Worm (Caenorhabditis elegans) whole organism, early embryonic: ENCODE results near the gene F35E12.2.

ENCODE experiments used
- B0310.2 ChIP-seq: sonication (generic microtip); optimal IDR thresholded peaks from 2 replicates; lab custom pipeline; 2016; ENCODE audit warnings: mild to moderate bottlenecking, missing genetic modification characterization, missing compliant biosample characterization
- F13C5.2 ChIP-seq: sonication (generic microtip); optimal IDR thresholded peaks from 2 replicates; lab custom pipeline; 2017; ENCODE audit warnings: mild to moderate bottlenecking, missing genetic modification characterization, inconsistent platforms, missing compliant biosample characterization
- aly-1 ChIP-seq: sonication (generic microtip); optimal IDR thresholded peaks from 2 replicates; lab custom pipeline; 2016; ENCODE audit warnings: missing genetic modification characterization, missing compliant biosample characterization
- ama-1 ChIP-seq: fragments of 150-350 bp; optimal IDR thresholded peaks from 2 replicates; lab custom pipeline; 2014
- ceh-13 ChIP-seq: fragments of 200-800 bp; sonication (Bioruptor generic); optimal IDR thresholded peaks from 2 replicates; lab custom pipeline; 2018; ENCODE audit warnings: mild to moderate bottlenecking, missing genetic modification characterization, missing compliant biosample characterization
- ceh-36 ChIP-seq: sonication (generic microtip); optimal IDR thresholded peaks from 2 replicates; lab custom pipeline; 2016; ENCODE audit warnings: missing genetic modification characterization, inconsistent platforms, missing compliant biosample characterization
- ets-7 ChIP-seq: sonication (generic microtip); optimal IDR thresholded peaks from 2 replicates; lab custom pipeline; 2016; ENCODE audit warnings: missing genotype, missing genetic modification characterization, missing compliant biosample characterization
- flt-1 ChIP-seq: fragments of 200-800 bp; sonication (Bioruptor generic); IDR thresholded peaks from 2 replicates; pipeline ENCODE4 v1.3.6; 2022; ENCODE audit warnings: missing genetic modification characterization, missing compliant biosample characterization
- hmbx-1 ChIP-seq: sonication (generic microtip); optimal IDR thresholded peaks from 2 replicates; lab custom pipeline; 2016; ENCODE audit warnings: mild to moderate bottlenecking, missing genetic modification characterization, missing compliant biosample characterization
- hmg-4 ChIP-seq: fragments of 200-800 bp; sonication (Bioruptor generic); optimal IDR thresholded peaks from 2 replicates; lab custom pipeline; 2018; ENCODE audit warnings: mild to moderate bottlenecking, missing genetic modification characterization, missing compliant biosample characterization
- hnd-1 ChIP-seq: sonication (generic microtip); optimal IDR thresholded peaks from 2 replicates; lab custom pipeline; 2016; ENCODE audit warnings: missing genetic modification characterization, missing compliant biosample characterization
- pes-1 ChIP-seq: fragments of 200-800 bp; sonication (Bioruptor generic); IDR thresholded peaks from 2 replicates; pipeline ENCODE4 v1.3.6; 2022; ENCODE audit warnings: missing genetic modification reagents, missing genetic modification characterization, missing compliant biosample characterization
- scrt-1 ChIP-seq: fragments of 200-800 bp; sonication (Bioruptor generic); IDR thresholded peaks from 2 replicates; pipeline ENCODE4 v1.3.6; 2022; ENCODE audit warnings: missing genetic modification characterization, missing compliant biosample characterization
- sea-1 ChIP-seq: fragments of 200-800 bp; sonication (Bioruptor generic); conservative IDR thresholded peaks from 2 replicates; pipeline ENCODE4 v1.3.6; 2022; ENCODE audit warnings: missing genetic modification characterization, missing compliant biosample characterization
- tbx-11 ChIP-seq: fragments of 200-800 bp; sonication (Bioruptor generic); IDR thresholded peaks from 2 replicates; pipeline ENCODE4 v1.3.6; 2022; ENCODE audit warnings: missing genetic modification characterization, missing compliant biosample characterization
- tbx-37 ChIP-seq: fragments of 200-800 bp; sonication (Bioruptor generic); conservative IDR thresholded peaks from 2 replicates; pipeline ENCODE4 v1.3.6; 2022; ENCODE audit warnings: missing genetic modification reagents, missing genetic modification characterization, missing compliant biosample characterization
- tra-4 ChIP-seq: sonication (generic microtip); optimal IDR thresholded peaks from 2 replicates; lab custom pipeline; 2017; ENCODE audit warnings: missing genetic modification characterization, missing compliant biosample characterization

Gene F35E12.2

ce11 chrV:13690276-13690675 lies 34.4 kb downstream of the F35E12.2 start:
- TF ChIP-seq tra-4 (tag; lab: Kevin White, UChicago) (no peak), ceh-13 (no peak), sea-1 (GFP tag; lab: Robert Waterston, UW) (no peak), hmbx-1 (no peak), B0310.2 (tag; lab: Kevin White, UChicago) (no peak), F13C5.2 (tag; lab: Kevin White, UChicago) (no peak), ama-1 (lab: Kevin White, UChicago) (no peak), aly-1 (tag; lab: Kevin White, UChicago) (no peak), tbx-37 (GFP tag; lab: Robert Waterston, UW) (no peak), pes-1 (GFP tag; lab: Robert Waterston, UW) (no peak), tbx-11 (GFP tag; lab: Robert Waterston, UW) (no peak), hmg-4 (GFP tag; lab: Kevin White, UChicago) (no peak), ceh-36 (tag; lab: Kevin White, UChicago) (no peak), hnd-1 (tag; lab: Kevin White, UChicago) (no peak), ets-7 (no peak), scrt-1 (no peak), flt-1 (no peak)

ce11 chrV:13689592-13689991 lies 35.1 kb downstream of the F35E12.2 start, which contains the start of gene T01D3.1:
Gene T01D3.1, plus strand, starts transcription at chrV:13689892.
- no peak for TF ChIP-seq ets-7
- TF ChIP-seq F13C5.2 (tag; lab: Kevin White, UChicago) = no peak
- no peak for TF ChIP-seq ceh-13
- no peak for TF ChIP-seq hnd-1 (tag; lab: Kevin White, UChicago)
- TF ChIP-seq tra-4 (tag; lab: Kevin White, UChicago) = no peak
- no peak for TF ChIP-seq aly-1 (tag; lab: Kevin White, UChicago)
- TF ChIP-seq tbx-11 (GFP tag; lab: Robert Waterston, UW) = no peak
- no peak for TF ChIP-seq ama-1 (lab: Kevin White, UChicago)
- no peak for TF ChIP-seq B0310.2 (tag; lab: Kevin White, UChicago)
- no peak for TF ChIP-seq tbx-37 (GFP tag; lab: Robert Waterston, UW)
- TF ChIP-seq scrt-1 = no peak
- no peak for TF ChIP-seq hmbx-1
- TF ChIP-seq pes-1 (GFP tag; lab: Robert Waterston, UW) = no peak
- no peak for TF ChIP-seq sea-1 (GFP tag; lab: Robert Waterston, UW)
- TF ChIP-seq flt-1 = no peak
- TF ChIP-seq ceh-36 (tag; lab: Kevin White, UChicago) = no peak
- TF ChIP-seq hmg-4 (GFP tag; lab: Kevin White, UChicago) = no peak

- no peak for TF ChIP-seq pes-1 (GFP tag; lab: Robert Waterston, UW)
- no peak for TF ChIP-seq aly-1 (tag; lab: Kevin White, UChicago)
- no peak for TF ChIP-seq sea-1 (GFP tag; lab: Robert Waterston, UW)
- no peak for TF ChIP-seq scrt-1
- TF ChIP-seq hmbx-1 = no peak
- no peak for TF ChIP-seq tra-4 (tag; lab: Kevin White, UChicago)
- TF ChIP-seq F13C5.2 (tag; lab: Kevin White, UChicago) = no peak
- no peak for TF ChIP-seq hnd-1 (tag; lab: Kevin White, UChicago)
- TF ChIP-seq tbx-11 (GFP tag; lab: Robert Waterston, UW) = no peak
- TF ChIP-seq ceh-36 (tag; lab: Kevin White, UChicago) = no peak
- no peak for TF ChIP-seq ceh-13
- no peak for TF ChIP-seq ets-7
- no peak for TF ChIP-seq hmg-4 (GFP tag; lab: Kevin White, UChicago)
- no peak for TF ChIP-seq flt-1
- no peak for TF ChIP-seq ama-1 (lab: Kevin White, UChicago)
- no peak for TF ChIP-seq tbx-37 (GFP tag; lab: Robert Waterston, UW)
Observed at ce11 chrV:13687504-13687903, 37.2 kb downstream of the F35E12.2 start.

ce11 chrV:13686513-13686912 lies 38.2 kb downstream of the F35E12.2 start:
- TF ChIP-seq F13C5.2 (tag; lab: Kevin White, UChicago) (no peak), B0310.2 (tag; lab: Kevin White, UChicago) (no peak), hmg-4 (GFP tag; lab: Kevin White, UChicago) (no peak), scrt-1 (no peak), ceh-36 (tag; lab: Kevin White, UChicago) (no peak), sea-1 (GFP tag; lab: Robert Waterston, UW) (no peak), tbx-11 (GFP tag; lab: Robert Waterston, UW) (no peak), tra-4 (tag; lab: Kevin White, UChicago) (no peak), hmbx-1 (no peak), pes-1 (GFP tag; lab: Robert Waterston, UW) (no peak), hnd-1 (tag; lab: Kevin White, UChicago) (no peak)

ce11 chrV:13681445-13681844 lies 43.2 kb downstream of the F35E12.2 start:
- TF ChIP-seq pes-1 (GFP tag; lab: Robert Waterston, UW) = 0 out of 2 replicates have a peak, but pooled peaks have one; percentile 24
- no peak for TF ChIP-seq ets-7

ce11 chrV:13679859-13680258 lies 44.8 kb downstream of the F35E12.2 start:
- no peak for TF ChIP-seq hnd-1 (tag; lab: Kevin White, UChicago)
- no peak for TF ChIP-seq tbx-11 (GFP tag; lab: Robert Waterston, UW)
- no peak for TF ChIP-seq ets-7
- TF ChIP-seq ceh-13 = no peak
- TF ChIP-seq ama-1 (lab: Kevin White, UChicago) = no peak
- TF ChIP-seq ceh-36 (tag; lab: Kevin White, UChicago) = no peak
- no peak for TF ChIP-seq B0310.2 (tag; lab: Kevin White, UChicago)
- TF ChIP-seq F13C5.2 (tag; lab: Kevin White, UChicago) = no peak
- no peak for TF ChIP-seq hmbx-1
- no peak for TF ChIP-seq flt-1
- TF ChIP-seq pes-1 (GFP tag; lab: Robert Waterston, UW) = no peak
- no peak for TF ChIP-seq scrt-1
- no peak for TF ChIP-seq tbx-37 (GFP tag; lab: Robert Waterston, UW)
- no peak for TF ChIP-seq sea-1 (GFP tag; lab: Robert Waterston, UW)
- no peak for TF ChIP-seq aly-1 (tag; lab: Kevin White, UChicago)
- TF ChIP-seq tra-4 (tag; lab: Kevin White, UChicago) = no peak
- no peak for TF ChIP-seq hmg-4 (GFP tag; lab: Kevin White, UChicago)

- TF ChIP-seq tra-4 (tag; lab: Kevin White, UChicago) = no peak
- no peak for TF ChIP-seq hmbx-1
- TF ChIP-seq ets-7 = no peak
- TF ChIP-seq ceh-36 (tag; lab: Kevin White, UChicago) = no peak
- TF ChIP-seq sea-1 (GFP tag; lab: Robert Waterston, UW) = no peak
- TF ChIP-seq pes-1 (GFP tag; lab: Robert Waterston, UW) = no peak
- no peak for TF ChIP-seq tbx-11 (GFP tag; lab: Robert Waterston, UW)
- peak; percentile 45 for TF ChIP-seq F13C5.2 (tag; lab: Kevin White, UChicago)
- TF ChIP-seq ceh-13 = no peak
Observed at ce11 chrV:13678542-13678941, 46.1 kb downstream of the F35E12.2 start, which contains the start of the genes tag-65 and ccz-1. Gene tag-65, minus strand, starts transcription at chrV:13678587. Gene ccz-1, plus strand, starts transcription at chrV:13678875.
